Fruit fly (Drosophila melanogaster) whole organism, embryonic: ENCODE measurements around the gene CG33341.

ENCODE experiments used
- Ada2b ChIP-seq: fragments of 200-800 bp; sonication (Bioruptor generic); IDR thresholded peaks from 2 replicates; pipeline ENCODE4 v1.3.6; 2022; ENCODE audit warnings: missing biosample characterization, missing genetic modification characterization
- CG10565 ChIP-seq: fragments of 200-800 bp; sonication (Bioruptor generic); optimal IDR thresholded peaks from 3 replicates; lab custom pipeline; 2016; ENCODE audit warnings: missing biosample characterization, mild to moderate bottlenecking, missing genetic modification characterization
- CG12744 ChIP-seq: fragments of 200-800 bp; sonication (Bioruptor generic); optimal IDR thresholded peaks from 2 replicates; lab custom pipeline; 2016; ENCODE audit warnings: missing biosample characterization, missing genetic modification characterization
- CG14965 ChIP-seq: fragments of 200-800 bp; sonication (Bioruptor generic); optimal IDR thresholded peaks from 2 replicates; lab custom pipeline; 2016; ENCODE audit warnings: missing biosample characterization, missing genetic modification characterization, borderline replicate concordance
- CG15601 ChIP-seq: fragments of 200-800 bp; sonication (Bioruptor generic); optimal IDR thresholded peaks from 3 replicates; lab custom pipeline; 2019; ENCODE audit warnings: missing biosample characterization, mild to moderate bottlenecking, missing genetic modification characterization, moderate library complexity
- CG2678 ChIP-seq: fragments of 200-800 bp; sonication (Bioruptor generic); optimal IDR thresholded peaks from 3 replicates; lab custom pipeline; 2019; ENCODE audit warnings: missing biosample characterization, mild to moderate bottlenecking, missing genetic modification characterization, moderate library complexity
- CG2712 ChIP-seq: fragments of 200-800 bp; optimal IDR thresholded peaks from 3 replicates; lab custom pipeline; 2019; ENCODE audit warnings: missing biosample characterization, mild to moderate bottlenecking, missing genetic modification characterization, moderate library complexity
- CG7963 ChIP-seq: fragments of 200-800 bp; sonication (Bioruptor generic); IDR thresholded peaks from 3 replicates; pipeline ENCODE4 v1.3.6; 2022; ENCODE audit warnings: missing biosample characterization, missing genetic modification characterization; ENCODE audit not compliant: partially characterized antibody
- Drgx ChIP-seq: fragments of 200-800 bp; sonication (Bioruptor generic); IDR thresholded peaks from 2 replicates; pipeline ENCODE4 v1.3.6; 2022; ENCODE audit warnings: missing biosample characterization, missing genetic modification characterization
- ERR ChIP-seq: fragments of 200-800 bp; sonication (Bioruptor generic); optimal IDR thresholded peaks from 2 replicates; lab custom pipeline; 2016; ENCODE audit warnings: missing biosample characterization, missing genetic modification characterization
- Ets65A ChIP-seq: fragments of 200-800 bp; sonication (Bioruptor generic); peaks from one replicate; lab custom pipeline; 2016; ENCODE audit warnings: missing biosample characterization, missing genetic modification characterization
- Max ChIP-seq: fragments of 200-800 bp; sonication (Bioruptor generic); optimal IDR thresholded peaks from 2 replicates; lab custom pipeline; 2016; ENCODE audit warnings: missing biosample characterization, mild to moderate bottlenecking, missing genetic modification characterization
- Ptx1 ChIP-seq: fragments of 200-800 bp; sonication (Bioruptor generic); IDR thresholded peaks from 2 replicates; pipeline ENCODE4 v1.3.6; 2022; ENCODE audit warnings: missing biosample characterization, missing genetic modification characterization
- bcd ChIP-seq: fragments of 200-800 bp; sonication (Bioruptor generic); optimal IDR thresholded peaks from 2 replicates; lab custom pipeline; 2017; ENCODE audit warnings: missing biosample characterization, mild to moderate bottlenecking, missing genetic modification characterization
- bigmax ChIP-seq: fragments of 200-800 bp; sonication (Bioruptor generic); optimal IDR thresholded peaks from 2 replicates; lab custom pipeline; 2018; ENCODE audit warnings: missing biosample characterization, mild to moderate bottlenecking, missing genetic modification characterization
- btn ChIP-seq: fragments of 200-800 bp; sonication (Bioruptor generic); optimal IDR thresholded peaks from 2 replicates; lab custom pipeline; 2016; ENCODE audit warnings: missing biosample characterization, missing genetic modification characterization
- corto ChIP-seq: fragments of 200-800 bp; sonication (Bioruptor generic); optimal IDR thresholded peaks from 2 replicates; lab custom pipeline; 2016; ENCODE audit warnings: missing biosample characterization, mild to moderate bottlenecking, missing genetic modification characterization, moderate library complexity
- cwo ChIP-seq: fragments of 200-800 bp; sonication (Bioruptor generic); optimal IDR thresholded peaks from 3 replicates; lab custom pipeline; 2017; ENCODE audit warnings: missing biosample characterization, missing genetic modification characterization, mild to moderate bottlenecking, moderate library complexity, missing genetic modification reagents
- pzg ChIP-seq: fragments of 200-800 bp; sonication (Bioruptor generic); optimal IDR thresholded peaks from 3 replicates; lab custom pipeline; 2018; ENCODE audit warnings: missing biosample characterization, mild to moderate bottlenecking, missing genetic modification characterization, moderate library complexity

CG33341 gene

dm6 chr3R:24386434-24386833, 18.3 kb downstream of the CG33341 start:
- TF ChIP-seq Drgx (GFP tag; lab: Robert Waterston, UW) (no peak), ERR (GFP tag; lab: Kevin White, UChicago) (no peak), CG15601 (tag; lab: Kevin White, UChicago) (no peak)

- TF ChIP-seq CG7963 (GFP tag; lab: Robert Waterston, UW) (no peak), CG12744 (no peak), btn (GFP tag; lab: Kevin White, UChicago) (no peak), CG14965 (no peak), bcd (GFP tag; lab: Kevin White, UChicago) (no peak), CG2712 (tag; lab: Kevin White, UChicago) (no peak), CG2678 (tag; lab: Kevin White, UChicago) (no peak), bigmax (GFP tag; lab: Kevin White, UChicago) (no peak), cwo (no peak), Ada2b (no peak), CG10565 (GFP tag; lab: Kevin White, UChicago) (no peak), pzg (GFP tag; lab: Kevin White, UChicago) (no peak), Ptx1 (GFP tag; lab: Robert Waterston, UW) (no peak), Max (GFP tag; lab: Kevin White, UChicago) (no peak)
Observed at dm6 chr3R:24390239-24390638, 22.1 kb downstream of the CG33341 start, which contains the start of the genes CG5768 and CG13615. CG5768 (minus strand) TSS chr3R:24390339. CG13615 (plus strand) TSS chr3R:24390518.

- TF ChIP-seq Ets65A (GFP tag; lab: Kevin White, UChicago) (peak; percentile 9), corto (GFP tag; lab: Kevin White, UChicago) (no peak)
Observed at dm6 chr3R:24392207-24392939, 24.2 kb downstream of the CG33341 start, which contains the start of gene CG13616. CG13616 (plus strand) TSS chr3R:24392889.
